Fruit fly (Drosophila melanogaster) whole organism, embryonic: Measurements from ENCODE around the gene Atat.

Source experiments
- Asciz ChIP-seq: fragments of 200-800 bp; sonication (Bioruptor generic); optimal IDR thresholded peaks from 2 replicates; lab custom pipeline; 2017; ENCODE audit warnings: missing biosample characterization, mild to moderate bottlenecking, missing genetic modification characterization, missing genetic modification reagents
- Atf-2 ChIP-seq: fragments of 200-800 bp; sonication (Bioruptor generic); optimal IDR thresholded peaks from 2 replicates; lab custom pipeline; 2016; ENCODE audit warnings: missing biosample characterization, missing genetic modification characterization
- B-H2 ChIP-seq: fragments of 200-800 bp; sonication (Bioruptor generic); optimal IDR thresholded peaks from 2 replicates; lab custom pipeline; 2018; ENCODE audit warnings: missing biosample characterization, mild to moderate bottlenecking, missing genetic modification characterization
- Bteb2 ChIP-seq: fragments of 200-800 bp; sonication (Bioruptor generic); optimal IDR thresholded peaks from 2 replicates; lab custom pipeline; 2016; ENCODE audit warnings: missing biosample characterization, missing genetic modification characterization
- CG10274 ChIP-seq: fragments of 200-800 bp; sonication (Bioruptor generic); optimal IDR thresholded peaks from 3 replicates; lab custom pipeline; 2017; ENCODE audit warnings: missing biosample characterization, mild to moderate bottlenecking, missing genetic modification characterization
- CG10321 ChIP-seq: fragments of 200-800 bp; sonication (Bioruptor generic); IDR thresholded peaks from 2 replicates; pipeline ENCODE4 v1.3.6; 2022; ENCODE audit warnings: missing biosample characterization, missing genetic modification characterization
- CG12155 ChIP-seq: fragments of 200-800 bp; sonication (Bioruptor generic); optimal IDR thresholded peaks from 3 replicates; lab custom pipeline; 2016; ENCODE audit warnings: missing biosample characterization, missing genetic modification characterization
- CG13775 ChIP-seq: fragments of 200-800 bp; sonication (Bioruptor generic); optimal IDR thresholded peaks from 3 replicates; lab custom pipeline; 2017; ENCODE audit warnings: missing biosample characterization, mild to moderate bottlenecking, missing genetic modification characterization
- CG14014 ChIP-seq: fragments of 200-800 bp; sonication (Bioruptor generic); IDR thresholded peaks from 2 replicates; pipeline ENCODE4 v1.3.6; 2022; ENCODE audit warnings: missing biosample characterization, missing genetic modification characterization
- CG18619 ChIP-seq: fragments of 200-800 bp; sonication (Bioruptor generic); optimal IDR thresholded peaks from 3 replicates; lab custom pipeline; 2017; ENCODE audit warnings: missing biosample characterization, mild to moderate bottlenecking, missing genetic modification characterization
- CG3163 ChIP-seq: fragments of 200-800 bp; sonication (Bioruptor generic); optimal IDR thresholded peaks from 3 replicates; lab custom pipeline; 2016; ENCODE audit warnings: missing biosample characterization, missing genetic modification characterization
- CG4424 ChIP-seq: fragments of 200-800 bp; sonication (Bioruptor generic); optimal IDR thresholded peaks from 3 replicates; lab custom pipeline; 2016; ENCODE audit warnings: missing biosample characterization, missing genetic modification characterization
- CG7556 ChIP-seq: fragments of 200-800 bp; sonication (Bioruptor generic); optimal IDR thresholded peaks from 2 replicates; lab custom pipeline; 2017; ENCODE audit warnings: missing biosample characterization, mild to moderate bottlenecking, missing genetic modification characterization
- CG7745 ChIP-seq: fragments of 200-800 bp; sonication (Bioruptor generic); optimal IDR thresholded peaks from 2 replicates; lab custom pipeline; 2018; ENCODE audit warnings: missing biosample characterization, mild to moderate bottlenecking, missing genetic modification characterization, moderate library complexity
- CG7786 ChIP-seq: fragments of 200-800 bp; sonication (Bioruptor generic); optimal IDR thresholded peaks from 2 replicates; lab custom pipeline; 2016; ENCODE audit warnings: missing biosample characterization, missing genetic modification characterization
- CG8089 ChIP-seq: fragments of 200-800 bp; sonication (Bioruptor generic); optimal IDR thresholded peaks from 3 replicates; lab custom pipeline; 2016; ENCODE audit warnings: missing biosample characterization, missing genetic modification characterization
- CG8924 ChIP-seq: fragments of 200-800 bp; optimal IDR thresholded peaks from 3 replicates; lab custom pipeline; 2019; ENCODE audit warnings: missing biosample characterization, mild to moderate bottlenecking, missing genetic modification characterization, moderate library complexity
- CG8944 ChIP-seq: fragments of 200-800 bp; sonication (Bioruptor generic); optimal IDR thresholded peaks from 3 replicates; lab custom pipeline; 2016; ENCODE audit warnings: missing biosample characterization, missing genetic modification characterization
- CG9609 ChIP-seq: fragments of 200-800 bp; sonication (Bioruptor generic); optimal IDR thresholded peaks from 3 replicates; lab custom pipeline; 2016; ENCODE audit warnings: missing biosample characterization, missing genetic modification characterization
- Camta ChIP-seq: fragments of 200-800 bp; sonication (Bioruptor generic); optimal IDR thresholded peaks from 2 replicates; lab custom pipeline; 2016; ENCODE audit warnings: missing biosample characterization, missing genetic modification characterization
- Doc2 ChIP-seq: fragments of 200-800 bp; sonication (Bioruptor generic); IDR thresholded peaks from 2 replicates; pipeline ENCODE4 v1.3.6; 2022; ENCODE audit warnings: missing biosample characterization, missing genetic modification characterization
- Dp ChIP-seq: fragments of 200-800 bp; sonication (Bioruptor generic); optimal IDR thresholded peaks from 2 replicates; lab custom pipeline; 2018; ENCODE audit warnings: missing biosample characterization, mild to moderate bottlenecking, missing genetic modification characterization, moderate library complexity
- Eip74EF ChIP-seq, 2 experiments: fragments of 200-800 bp in 1 of 2; fragments of >200 bp in 1 of 2; sonication (Bioruptor generic) in 1 of 2; optimal IDR thresholded peaks; 2 replicates each; lab custom pipeline; 2017 to 2019; ENCODE audit warnings: missing biosample characterization in 2 of 2, missing genetic modification characterization in 2 of 2, mild to moderate bottlenecking in 1 of 2, moderate library complexity in 1 of 2
- H2.0 ChIP-seq: fragments of 200-800 bp; sonication (Bioruptor generic); IDR thresholded peaks from 2 replicates; pipeline ENCODE4 v1.3.6; 2022; ENCODE audit warnings: missing biosample characterization, missing genetic modification characterization
- MBD-R2 ChIP-seq: fragments of 200-800 bp; sonication (Bioruptor generic); IDR thresholded peaks from 2 replicates; pipeline ENCODE4 v1.3.6; 2022; ENCODE audit warnings: missing biosample characterization, missing genetic modification characterization
- Mad ChIP-seq: fragments of 200-800 bp; sonication (Bioruptor generic); optimal IDR thresholded peaks from 2 replicates; lab custom pipeline; 2016; ENCODE audit warnings: missing biosample characterization, missing genetic modification characterization
- Med ChIP-seq: fragments of 200-800 bp; sonication (Bioruptor generic); peaks from one replicate; lab custom pipeline; 2016; ENCODE audit warnings: missing biosample characterization, missing genetic modification characterization, mild to moderate bottlenecking, inconsistent platforms, moderate library complexity
- Mrtf ChIP-seq: fragments of 200-800 bp; sonication (Bioruptor generic); IDR thresholded peaks from 3 replicates; pipeline ENCODE4 v1.3.6; 2022; ENCODE audit warnings: missing biosample characterization, missing genetic modification characterization
- NFAT ChIP-seq: fragments of 200-800 bp; sonication (Bioruptor generic); IDR thresholded peaks from 2 replicates; pipeline ENCODE4 v1.3.6; 2022; ENCODE audit warnings: missing biosample characterization, missing genetic modification characterization
- Poxn ChIP-seq: fragments of 200-800 bp; sonication (Bioruptor generic); IDR thresholded peaks from 2 replicates; pipeline ENCODE4 v1.3.6; 2022; ENCODE audit warnings: missing biosample characterization, missing genetic modification characterization
- Side ChIP-seq: fragments of 200-800 bp; sonication (Bioruptor generic); optimal IDR thresholded peaks from 2 replicates; lab custom pipeline; 2016; ENCODE audit warnings: missing biosample characterization, missing genetic modification characterization
- Sox102F ChIP-seq: fragments of 200-800 bp; sonication (Bioruptor generic); optimal IDR thresholded peaks from 2 replicates; lab custom pipeline; 2018; ENCODE audit warnings: missing biosample characterization, mild to moderate bottlenecking, missing genetic modification characterization, moderate library complexity
- Ssrp ChIP-seq: fragments of 200-800 bp; sonication (Bioruptor generic); optimal IDR thresholded peaks from 2 replicates; lab custom pipeline; 2018; ENCODE audit warnings: missing biosample characterization, mild to moderate bottlenecking, missing genetic modification characterization, moderate library complexity
- al ChIP-seq: fragments of 200-800 bp; sonication (Bioruptor generic); IDR thresholded peaks from 2 replicates; pipeline ENCODE4 v1.3.6; 2022; ENCODE audit warnings: missing biosample characterization, missing genetic modification characterization
- ap ChIP-seq: fragments of 200-800 bp; sonication (Bioruptor generic); IDR thresholded peaks from 2 replicates; pipeline ENCODE4 v1.3.6; 2022; ENCODE audit warnings: missing biosample characterization, missing genetic modification characterization
- chm ChIP-seq: fragments of 200-800 bp; sonication (Bioruptor generic); IDR thresholded peaks from 2 replicates; pipeline ENCODE4 v1.3.6; 2022; ENCODE audit warnings: missing biosample characterization, missing genetic modification characterization
- dmrt99B ChIP-seq: fragments of 200-800 bp; sonication (Bioruptor generic); optimal IDR thresholded peaks from 2 replicates; lab custom pipeline; 2018; ENCODE audit warnings: missing biosample characterization, mild to moderate bottlenecking, missing genetic modification characterization, moderate library complexity
- emc ChIP-seq: fragments of 200-800 bp; sonication (Bioruptor generic); optimal IDR thresholded peaks from 2 replicates; lab custom pipeline; 2016; ENCODE audit warnings: missing biosample characterization, missing genetic modification characterization
- gem ChIP-seq: fragments of 200-800 bp; sonication (Bioruptor generic); optimal IDR thresholded peaks from 2 replicates; lab custom pipeline; 2019; ENCODE audit warnings: missing biosample characterization, mild to moderate bottlenecking, missing genetic modification characterization, moderate library complexity
- grn ChIP-seq: fragments of 200-800 bp; sonication (Bioruptor generic); optimal IDR thresholded peaks from 3 replicates; lab custom pipeline; 2017; ENCODE audit warnings: missing biosample characterization, missing genetic modification characterization
- gsb-n ChIP-seq: fragments of 200-800 bp; sonication (Bioruptor generic); optimal IDR thresholded peaks from 3 replicates; lab custom pipeline; 2018; ENCODE audit warnings: missing biosample characterization, mild to moderate bottlenecking, missing genetic modification characterization
- h ChIP-seq: fragments of >200 bp; optimal IDR thresholded peaks from 2 replicates; lab custom pipeline; 2017
- hth ChIP-seq: fragments of >200 bp; optimal IDR thresholded peaks from 2 replicates; lab custom pipeline; 2017; ENCODE audit warnings: inconsistent platforms
- jigr1 ChIP-seq: fragments of 200-800 bp; sonication (Bioruptor generic); IDR thresholded peaks from 3 replicates; pipeline ENCODE4 v1.3.6; 2022; ENCODE audit warnings: missing biosample characterization, missing genetic modification characterization
- jing ChIP-seq: fragments of 200-800 bp; sonication (Bioruptor generic); optimal IDR thresholded peaks from 2 replicates; lab custom pipeline; 2018; ENCODE audit warnings: missing biosample characterization, mild to moderate bottlenecking, missing genetic modification characterization
- ken ChIP-seq: fragments of 200-800 bp; sonication (Bioruptor generic); IDR thresholded peaks from 3 replicates; pipeline ENCODE4 v1.3.6; 2022; ENCODE audit warnings: missing biosample characterization, missing genetic modification characterization
- nerfin-2 ChIP-seq: fragments of 200-800 bp; sonication (Bioruptor generic); IDR thresholded peaks from 2 replicates; pipeline ENCODE4 v1.3.6; 2022; ENCODE audit warnings: missing biosample characterization, missing genetic modification characterization; ENCODE audit not compliant: partially characterized antibody
- oc ChIP-seq: fragments of 200-800 bp; sonication (Bioruptor generic); optimal IDR thresholded peaks from 2 replicates; lab custom pipeline; 2018; ENCODE audit warnings: missing biosample characterization, mild to moderate bottlenecking, missing genetic modification characterization, moderate library complexity
- unc-4 ChIP-seq: fragments of 200-800 bp; sonication (Bioruptor generic); IDR thresholded peaks from 2 replicates; pipeline ENCODE4 v1.3.6; 2022; ENCODE audit warnings: missing biosample characterization, missing genetic modification characterization; ENCODE audit not compliant: partially characterized antibody
- zen2 ChIP-seq: fragments of 200-800 bp; sonication (Bioruptor generic); IDR thresholded peaks from 3 replicates; pipeline ENCODE4 v1.3.6; 2022; ENCODE audit warnings: missing biosample characterization, missing genetic modification characterization; ENCODE audit not compliant: partially characterized antibody

Atat gene

DNA sequence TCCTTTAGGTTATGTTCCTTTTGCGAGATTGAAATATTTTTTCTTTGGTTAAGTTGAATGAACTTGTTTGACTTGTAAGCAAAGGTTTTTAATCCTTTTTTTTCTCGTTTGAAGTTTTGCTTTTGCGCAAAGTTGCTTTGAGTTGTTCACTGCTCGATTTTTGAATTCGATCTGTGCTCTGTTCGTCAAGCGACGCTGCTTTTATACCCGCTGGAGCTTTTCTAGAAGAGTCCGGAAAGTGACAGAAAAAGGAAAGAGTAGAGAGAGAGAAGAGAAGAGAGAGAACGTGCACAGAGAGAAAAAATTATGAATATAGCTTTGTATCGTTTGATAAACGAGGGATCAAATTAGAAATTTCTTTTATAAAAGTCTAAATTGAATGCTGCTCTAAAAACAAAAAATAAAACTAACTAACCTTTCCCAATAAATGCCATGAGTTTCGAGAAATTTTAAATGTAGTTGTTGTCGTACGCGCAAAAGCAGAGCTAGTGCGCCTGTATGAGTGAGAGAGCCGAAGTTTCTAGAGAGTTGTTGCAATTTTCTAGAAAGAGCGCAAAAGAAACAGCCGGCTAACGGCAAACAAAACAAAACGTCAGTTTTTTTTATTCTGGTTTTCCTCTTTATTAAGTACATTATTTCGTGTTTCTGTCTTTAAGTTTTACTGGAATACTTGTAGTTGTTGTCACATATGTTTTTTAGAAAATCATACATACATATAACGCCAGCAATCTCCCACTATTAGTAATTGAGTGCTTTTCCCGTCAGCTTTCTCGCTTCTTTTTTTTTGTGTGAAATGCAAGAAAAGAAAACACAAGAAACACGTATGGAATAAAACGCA, 49.1 kb downstream of the Atat start, which contains the start of gene Hsp26 (continued):
- TF ChIP-seq Bteb2 (GFP tag; lab: Kevin White, UChicago) = peak; percentile 83
- peak; percentile 42; the same call in 1 of the 2 replicates for TF ChIP-seq MBD-R2
- peak; percentile 49 for TF ChIP-seq B-H2
- peak; percentile 49; the same call in 1 of the 2 replicates for TF ChIP-seq NFAT (GFP tag; lab: Robert Waterston, UW)
- TF ChIP-seq dmrt99B (tag; lab: Kevin White, UChicago) = peak; percentile 85
- peak; percentile 83 for TF ChIP-seq CG7786 (GFP tag; lab: Kevin White, UChicago)
- TF ChIP-seq CG8924 (tag; lab: Kevin White, UChicago) = peak; percentile 87
- 0 out of 3 replicates have a peak, but pooled peaks have one; percentile 9 for TF ChIP-seq jigr1 (GFP tag; lab: Robert Waterston, UW)
- TF ChIP-seq zen2 = no peak
- TF ChIP-seq unc-4 = 0 out of 2 replicates have a peak, but pooled peaks have one; percentile 17
- TF ChIP-seq CG9609 (GFP tag; lab: Kevin White, UChicago) = peak; percentile 82
- TF ChIP-seq gem (tag; lab: Kevin White, UChicago) = peak; percentile 92
- peak; percentile 67 for TF ChIP-seq Atf-2 (GFP tag; lab: Kevin White, UChicago)
- TF ChIP-seq CG14014 (GFP tag; lab: Robert Waterston, UW) = peak; percentile 85
- no peak for TF ChIP-seq nerfin-2 (GFP tag; lab: Robert Waterston, UW)
- TF ChIP-seq Sox102F (GFP tag; lab: Kevin White, UChicago) = peak; percentile 90
- TF ChIP-seq jing = peak; percentile 57
- TF ChIP-seq al = peak; percentile 35; the same call in 1 of the 2 replicates
- TF ChIP-seq CG18619 = peak; percentile 74
- TF ChIP-seq oc (tag; lab: Kevin White, UChicago) = peak; percentile 86
- TF ChIP-seq Poxn = no peak
- TF ChIP-seq Asciz = peak; percentile 74
- TF ChIP-seq CG8089 (GFP tag; lab: Kevin White, UChicago) = peak; percentile 79
- no peak for TF ChIP-seq h
- peak; percentile 83 for TF ChIP-seq CG12155 (GFP tag; lab: Kevin White, UChicago)
- TF ChIP-seq Doc2 (GFP tag; lab: Robert Waterston, UW) = no peak
- TF ChIP-seq emc = peak; percentile 55
- peak; percentile 83 for TF ChIP-seq ap (GFP tag; lab: Robert Waterston, UW)
- TF ChIP-seq gsb-n (tag; lab: Kevin White, UChicago) = peak; percentile 84
- peak; percentile 18 for TF ChIP-seq grn (GFP tag; lab: Kevin White, UChicago)
- TF ChIP-seq hth (lab: Kevin White, UChicago) = no peak
- peak; percentile 89 for TF ChIP-seq CG7556 (GFP tag; lab: Kevin White, UChicago)
- TF ChIP-seq Ssrp (tag; lab: Kevin White, UChicago) = peak; percentile 70
- peak; percentile 87 for TF ChIP-seq Camta
- TF ChIP-seq H2.0 (GFP tag; lab: Robert Waterston, UW) = peak; percentile 79
- peak; percentile 61 for TF ChIP-seq Mad (GFP tag; lab: Kevin White, UChicago)
- TF ChIP-seq Side (GFP tag; lab: Kevin White, UChicago) = peak; percentile 90
- TF ChIP-seq Eip74EF (GFP tag; optimal IDR thresholded peaks at IDR 0.05; lab: Kevin White, UChicago) = peak in 1 of 2 experiments; percentile 80
- TF ChIP-seq CG4424 (GFP tag; lab: Kevin White, UChicago) = peak; percentile 83

- TF ChIP-seq Atf-2 (GFP tag; lab: Kevin White, UChicago) (no peak), Med (GFP tag; lab: Kevin White, UChicago) (peak; percentile 56), ken (GFP tag; lab: Robert Waterston, UW) (0 out of 3 replicates have a peak, but pooled peaks have one; percentile 14), Dp (no peak), CG8944 (GFP tag; lab: Kevin White, UChicago) (no peak), chm (GFP tag; lab: Robert Waterston, UW) (no peak), CG13775 (GFP tag; lab: Kevin White, UChicago) (no peak), CG10321 (no peak), CG3163 (GFP tag; lab: Kevin White, UChicago) (no peak), CG10274 (GFP tag; lab: Kevin White, UChicago) (no peak), CG7745 (no peak), Mrtf (GFP tag; lab: Robert Waterston, UW) (0 out of 3 replicates have a peak, but pooled peaks have one; percentile 39)
These were observed 50.0 kb downstream of the Atat start for dm6 chr3L:9376573-9376972.
